Fruit fly (Drosophila melanogaster): Measurements from ENCODE around the gene Hyls1.

Hyls1 gene

DNA sequence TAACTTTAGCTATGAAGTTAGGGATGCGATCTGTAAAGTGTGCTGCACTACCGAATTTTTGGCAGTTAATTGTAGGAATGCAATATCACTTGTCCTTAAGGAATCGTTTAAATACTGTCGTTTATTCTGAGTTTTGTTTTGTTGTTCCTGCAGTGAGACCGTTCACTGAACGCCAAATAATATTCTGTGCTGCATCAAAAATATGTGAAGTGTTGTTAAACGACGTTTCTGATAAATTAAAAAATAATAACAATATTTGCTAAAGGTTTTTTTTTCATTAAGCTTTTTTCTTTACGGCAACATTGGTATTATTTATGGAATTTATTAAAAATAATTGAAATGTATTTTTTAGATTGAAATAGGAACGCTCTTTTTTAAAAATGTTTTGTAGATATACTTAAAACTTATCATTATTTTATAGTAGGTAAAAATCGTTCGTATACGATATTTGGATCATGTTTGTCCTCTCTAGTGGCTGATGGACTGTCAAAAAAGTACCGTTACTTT is 49.6 kb downstream of the Hyls1 start, which contains the start of gene GMF (continued):
- peak; percentile 41 for TF ChIP-seq Ssrp (tag; optimal IDR thresholded peaks at IDR 0.05)
- no peak for TF ChIP-seq CG2202 (tag; optimal IDR thresholded peaks at IDR 0.05)
- TF ChIP-seq CG9797 (GFP tag; optimal IDR thresholded peaks at IDR 0.05), result peak; percentile 60
- TF ChIP-seq dpn (GFP tag; optimal IDR thresholded peaks at IDR 0.05), result peak; percentile 9 to 27
- no peak for TF ChIP-seq Atf6 (GFP tag; IDR thresholded peaks at IDR 0.05)
- peak in 1 of 2 experiments; percentile 40 for TF ChIP-seq bsh (GFP tag; optimal IDR thresholded peaks at IDR 0.05)

DNA sequence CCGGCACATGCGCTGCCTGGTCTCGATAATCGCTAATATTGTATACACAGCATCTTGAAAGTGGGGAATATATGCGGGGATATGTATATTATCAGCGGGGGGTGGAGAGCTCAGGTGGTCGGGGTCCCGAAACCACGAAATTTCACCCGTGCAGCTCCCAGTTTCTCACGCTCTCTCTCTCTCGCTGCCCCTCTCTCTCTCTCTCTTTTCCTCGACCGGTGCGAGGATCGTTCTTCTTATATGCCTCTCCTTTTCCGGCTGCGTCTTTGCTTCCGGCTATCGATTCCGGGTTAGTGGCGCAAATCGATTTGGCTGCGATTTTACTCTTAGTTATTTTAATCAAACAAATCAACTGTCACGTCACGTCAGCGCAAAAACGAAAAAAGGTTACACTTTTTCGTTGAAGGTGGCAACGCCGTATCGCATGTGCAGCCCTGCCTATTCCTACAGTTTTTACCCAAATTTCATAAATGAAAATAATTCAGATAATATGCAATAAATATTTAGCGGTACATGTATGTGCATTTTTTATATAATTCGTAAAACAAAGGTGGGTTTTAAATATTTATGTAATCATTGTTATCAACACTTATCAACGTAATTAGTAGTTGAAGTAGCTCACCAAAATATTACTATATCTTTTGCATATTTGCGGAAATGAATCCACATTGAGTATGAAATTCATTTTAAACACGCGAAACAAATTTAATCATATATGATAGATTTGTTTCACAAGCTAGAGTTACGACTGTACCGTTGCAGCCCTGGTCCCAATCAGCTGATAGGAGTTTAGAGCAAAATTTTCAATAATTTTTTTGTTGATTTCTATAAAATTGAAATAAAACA is 52.7 kb downstream of the Hyls1 start, which contains the start of the genes heix and CG17328:
heix (minus strand) TSS at position 393 of the 846 bp plus-strand sequence.
CG17328 (plus strand) TSS at position 478 of the 846 bp plus-strand sequence.
- TF ChIP-seq Dp (GFP tag; optimal IDR thresholded peaks at IDR 0.05) (peak; percentile 21), CG13775 (GFP tag; optimal IDR thresholded peaks at IDR 0.05) (peak; percentile 79), sna (GFP tag; IDR thresholded peaks at IDR 0.05; ENCODE audit: partially characterized antibody) (no peak), pho (GFP tag; optimal IDR thresholded peaks at IDR 0.05) (peak; percentile 50), CG7372 (GFP tag; IDR thresholded peaks at IDR 0.05) (no peak), maf-S (GFP tag; optimal IDR thresholded peaks at IDR 0.05) (peak; percentile 55), odd (GFP tag; optimal IDR thresholded peaks at IDR 0.05) (peak; percentile 19), Blimp-1 (GFP tag; optimal IDR thresholded peaks at IDR 0.05) (peak; percentile 50), Optix (GFP tag; IDR thresholded peaks at IDR 0.05) (no peak), lola (GFP tag; optimal IDR thresholded peaks at IDR 0.05) (peak in 1 of 3 experiments; percentile 70), gsb (GFP tag; IDR thresholded peaks at IDR 0.05) (no peak), br (optimal IDR thresholded peaks at IDR 0.05) (no peak), CG8281 (tag; optimal IDR thresholded peaks at IDR 0.05) (peak; percentile 39), Asciz (GFP tag; optimal IDR thresholded peaks at IDR 0.05) (no peak), NFAT (GFP tag; IDR thresholded peaks at IDR 0.05) (peak; percentile 84), CG16779 (GFP tag; IDR thresholded peaks at IDR 0.05) (no peak), CG12104 (GFP tag; optimal IDR thresholded peaks at IDR 0.05) (peak; percentile 78), hkb (optimal IDR thresholded peaks at IDR 0.05) (peak; percentile 4), hkb (GFP tag; IDR thresholded peaks at IDR 0.05) (peak; percentile 37; the same call in 1 of the 2 replicates), z (GFP tag; IDR thresholded peaks at IDR 0.05) (no peak), bsh (GFP tag; optimal IDR thresholded peaks at IDR 0.05) (peak in 1 of 2 experiments; percentile 61), hbn (GFP tag; IDR thresholded peaks at IDR 0.05; ENCODE audit: partially characterized antibody) (peak; percentile 25; the same call in 1 of the 2 replicates), Atf6 (GFP tag; IDR thresholded peaks at IDR 0.05) (peak; percentile 43; the same call in 1 of the 2 replicates), Awh (GFP tag; IDR thresholded peaks at IDR 0.05) (0 out of 2 replicates have a peak, but pooled peaks have one; percentile 12), CG4707 (GFP tag; optimal IDR thresholded peaks at IDR 0.05) (no peak), Bteb2 (GFP tag; optimal IDR thresholded peaks at IDR 0.05) (peak; percentile 49), phol (tag; optimal IDR thresholded peaks at IDR 0.05) (peak; percentile 79), D (optimal IDR thresholded peaks at IDR 0.05) (no peak), D (GFP tag; optimal IDR thresholded peaks at IDR 0.05) (peak; percentile 50), D19B (GFP tag; optimal IDR thresholded peaks at IDR 0.05) (peak; percentile 68), CG10654 (GFP tag; optimal IDR thresholded peaks at IDR 0.05) (peak; percentile 70), gt (GFP tag; IDR thresholded peaks at IDR 0.05) (no peak), CG13894 (tag; optimal IDR thresholded peaks at IDR 0.05) (peak; percentile 32), Hand (GFP tag; optimal IDR thresholded peaks at IDR 0.05) (no peak), YL-1 (GFP tag; optimal IDR thresholded peaks at IDR 0.05) (peak; percentile 85), gem (tag; optimal IDR thresholded peaks at IDR 0.05) (no peak), CG6272 (GFP tag; IDR thresholded peaks at IDR 0.05) (no peak; the same call in none of the 2 replicates), dysf (GFP tag; IDR thresholded peaks at IDR 0.05) (peak; percentile 82), CG10431 (GFP tag; optimal IDR thresholded peaks at IDR 0.05) (no peak), CoRest (tag; optimal IDR thresholded peaks at IDR 0.05) (peak; percentile 85), dpn (GFP tag; optimal IDR thresholded peaks at IDR 0.05) (peak; percentile 70 to 72), CG4820 (GFP tag; optimal IDR thresholded peaks at IDR 0.05) (peak; percentile 67), MTF-1 (GFP tag; optimal IDR thresholded peaks at IDR 0.05; ENCODE audit: borderline replicate concordance) (no peak)
